Worm (Caenorhabditis elegans) whole organism, mixed stage, embryonic: ENCODE results near the gene hlh-27.

Experiments
- ces-1 ChIP-seq: fragments of 150-350 bp; optimal IDR thresholded peaks from 2 replicates; lab custom pipeline; 2014; ENCODE audit warnings: missing biosample characterization, missing genetic modification reagents, missing genetic modification characterization
- cnd-1 ChIP-seq: fragments of 200-800 bp; sonication (Bioruptor generic); optimal IDR thresholded peaks from 2 replicates; lab custom pipeline; 2018; ENCODE audit warnings: mild to moderate bottlenecking, missing genetic modification characterization, missing compliant biosample characterization
- lin-13 ChIP-seq: fragments of 150-350 bp; optimal IDR thresholded peaks from 2 replicates; lab custom pipeline; 2014; ENCODE audit warnings: missing biosample characterization, missing genetic modification characterization
- mab-5 ChIP-seq: fragments of 150-350 bp; optimal IDR thresholded peaks from 2 replicates; lab custom pipeline; 2014; ENCODE audit warnings: missing biosample characterization, missing genetic modification characterization
- nhr-28 ChIP-seq: fragments of 150-350 bp; optimal IDR thresholded peaks from 2 replicates; lab custom pipeline; 2014; ENCODE audit warnings: missing biosample characterization, missing genetic modification characterization
- nhr-76 ChIP-seq: sonication (generic microtip); optimal IDR thresholded peaks from 2 replicates; lab custom pipeline; 2017; ENCODE audit warnings: missing biosample characterization, missing genetic modification characterization
- pha-4 ChIP-seq: fragments of 150-350 bp; optimal IDR thresholded peaks from 2 replicates; lab custom pipeline; 2018; ENCODE audit warnings: missing biosample characterization, missing genetic modification reagents, missing genetic modification characterization
- snpc-4 ChIP-seq: fragments of 150-350 bp; optimal IDR thresholded peaks from 2 replicates; lab custom pipeline; 2014; ENCODE audit warnings: missing biosample characterization, missing genetic modification characterization
- unc-120 ChIP-seq: sonication (generic microtip); optimal IDR thresholded peaks from 2 replicates; lab custom pipeline; 2017; ENCODE audit warnings: missing genetic modification characterization, missing compliant biosample characterization; ENCODE audit not compliant: poor library complexity, severe bottlenecking
- unc-39 ChIP-seq: fragments of 150-350 bp; optimal IDR thresholded peaks from 2 replicates; lab custom pipeline; 2014; ENCODE audit warnings: missing biosample characterization, missing genetic modification characterization
- unc-62 ChIP-seq: fragments of 150-350 bp; optimal IDR thresholded peaks from 2 replicates; lab custom pipeline; 2014; ENCODE audit warnings: missing biosample characterization, missing genetic modification reagents, missing genetic modification characterization

DNA sequence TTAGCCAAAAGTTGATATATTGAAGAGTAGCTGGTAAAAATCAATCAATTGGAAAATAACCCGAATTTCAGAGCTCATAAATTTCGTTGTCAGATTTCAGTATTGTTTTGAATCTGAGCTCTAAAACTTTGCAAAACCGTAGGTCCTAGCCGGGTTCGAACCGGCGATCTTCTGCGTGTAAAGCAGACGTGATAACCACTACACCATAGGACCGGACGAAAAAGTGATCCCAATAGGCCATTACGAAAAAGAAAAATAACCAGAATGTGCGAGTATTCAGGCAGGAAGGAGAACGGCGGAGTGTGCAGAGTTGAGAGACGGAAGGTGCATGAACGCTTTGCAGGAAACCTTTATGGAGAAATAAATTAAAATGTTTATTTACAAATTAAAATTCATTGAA lies 37.0 kb upstream of the hlh-27 start:
- TF ChIP-seq snpc-4: no peak
- TF ChIP-seq unc-120 (tag; lab: Kevin White, UChicago): peak; percentile 24
- TF ChIP-seq unc-62 (GFP tag; lab: Kevin White, UChicago): no peak
- no peak for TF ChIP-seq unc-39
- no peak for TF ChIP-seq mab-5 (tag; lab: Kevin White, UChicago)
- no peak for TF ChIP-seq nhr-28 (tag; lab: Kevin White, UChicago)
- TF ChIP-seq ces-1 (GFP tag; lab: Kevin White, UChicago): no peak
- no peak for TF ChIP-seq lin-13 (tag; lab: Kevin White, UChicago)
- TF ChIP-seq cnd-1 (tag; lab: Kevin White, UChicago): peak; percentile 48
- no peak for TF ChIP-seq nhr-76 (tag; lab: Kevin White, UChicago)
- no peak for TF ChIP-seq pha-4
